Worm (Caenorhabditis elegans): Measurements from ENCODE around the gene ZK632.2.
A peak's percentile ranks its signal among the peaks of the same experiment; 100 is the strongest.

ZK632.2 gene

ce11 chrIII:9818763-9819162, 19.9 kb downstream of the ZK632.2 start, which contains the start of gene panl-3 (continued):
- TF ChIP-seq hlh-8 (tag; optimal IDR thresholded peaks at IDR 0.05) (no peak), gmeb-2 (tag; optimal IDR thresholded peaks at IDR 0.05) (no peak), hlh-6 (tag; optimal IDR thresholded peaks at IDR 0.05) (peak; percentile 42), F13H6.1 (tag; optimal IDR thresholded peaks at IDR 0.05) (no peak), ceh-2 (tag; optimal IDR thresholded peaks at IDR 0.05) (no peak), sox-2 (GFP tag; IDR thresholded peaks at IDR 0.05) (no peak), pat-9 (tag; optimal IDR thresholded peaks at IDR 0.05) (no peak), ttx-3 (tag; optimal IDR thresholded peaks at IDR 0.05) (no peak), hlh-30 (tag; optimal IDR thresholded peaks at IDR 0.05; ENCODE audit: insufficient read depth) (peak; percentile 94), ahr-1 (tag; optimal IDR thresholded peaks at IDR 0.05) (no peak), fkh-10 (GFP tag; optimal IDR thresholded peaks at IDR 0.05) (no peak), ceh-18 (tag; optimal IDR thresholded peaks at IDR 0.05) (no peak), C08G9.2 (tag; optimal IDR thresholded peaks at IDR 0.05) (peak; percentile 32), fax-1 (tag; optimal IDR thresholded peaks at IDR 0.05) (no peak), eyg-1 (tag; optimal IDR thresholded peaks at IDR 0.05) (no peak), ceh-24 (tag; optimal IDR thresholded peaks at IDR 0.05) (no peak), hlh-15 (tag; optimal IDR thresholded peaks at IDR 0.05) (no peak), T23F11.4 (GFP tag; optimal IDR thresholded peaks at IDR 0.05) (no peak), elt-4 (tag; optimal IDR thresholded peaks at IDR 0.05) (no peak), lim-6 (tag; optimal IDR thresholded peaks at IDR 0.05) (no peak), unc-3 (GFP tag; conservative IDR thresholded peaks at IDR 0.05) (no peak), unc-3 (tag; optimal IDR thresholded peaks at IDR 0.05) (no peak), pax-1 (tag; optimal IDR thresholded peaks at IDR 0.05) (no peak), dmd-4 (tag; optimal IDR thresholded peaks at IDR 0.05; ENCODE audit: borderline replicate concordance) (no peak), C38D4.7 (GFP tag; optimal IDR thresholded peaks at IDR 0.05) (no peak), ceh-6 (GFP tag; optimal IDR thresholded peaks at IDR 0.05) (no peak), ztf-16 (tag; optimal IDR thresholded peaks at IDR 0.05) (no peak), ets-4 (tag; optimal IDR thresholded peaks at IDR 0.05) (no peak), sdc-2 (tag; optimal IDR thresholded peaks at IDR 0.05) (no peak), elt-2 (tag; optimal IDR thresholded peaks at IDR 0.05) (no peak), pqm-1 (tag; optimal IDR thresholded peaks at IDR 0.05) (no peak)

DNA sequence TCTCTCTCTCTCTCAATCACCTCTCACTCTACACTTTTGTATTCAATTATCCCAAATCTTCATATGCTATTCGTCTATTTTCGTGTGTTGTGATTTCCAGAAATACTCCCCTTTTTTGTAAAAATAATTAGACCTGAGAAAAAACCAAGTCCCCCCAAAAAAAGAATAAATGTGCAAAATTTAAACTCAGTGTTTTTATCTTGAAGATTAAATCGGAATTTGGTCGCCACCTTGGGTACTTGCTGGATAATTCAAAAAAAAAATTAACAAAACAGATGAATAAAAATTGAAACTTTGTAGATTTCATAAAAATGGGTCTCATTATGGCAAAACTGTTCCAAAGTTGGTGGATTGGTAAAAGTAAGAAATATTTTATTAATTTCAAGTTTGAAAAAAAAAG, 24.0 kb downstream of the ZK632.2 start, which contains the start of gene arl-5:
arl-5 (plus strand) TSS at position 301 of the 400 bp plus-strand sequence.
- no peak for TF ChIP-seq fkh-6 (tag; optimal IDR thresholded peaks at IDR 0.05)
- no peak for TF ChIP-seq ceh-48 (tag; optimal IDR thresholded peaks at IDR 0.05)
- TF ChIP-seq unc-3 (GFP tag; conservative IDR thresholded peaks at IDR 0.05): no peak
- TF ChIP-seq unc-3 (tag; optimal IDR thresholded peaks at IDR 0.05): no peak
- no peak for TF ChIP-seq che-1 (tag; optimal IDR thresholded peaks at IDR 0.05)
- no peak for TF ChIP-seq ceh-24 (tag; optimal IDR thresholded peaks at IDR 0.05)
- no peak for TF ChIP-seq odd-2 (tag; optimal IDR thresholded peaks at IDR 0.05)
- no peak for TF ChIP-seq ceh-6 (GFP tag; optimal IDR thresholded peaks at IDR 0.05)
- TF ChIP-seq pha-2 (tag; optimal IDR thresholded peaks at IDR 0.05): no peak

- TF ChIP-seq unc-42 (tag; optimal IDR thresholded peaks at IDR 0.05) (no peak), pax-1 (tag; optimal IDR thresholded peaks at IDR 0.05) (no peak)
Observed at ce11 chrIII:9823748-9824147, 24.8 kb downstream of the ZK632.2 start.

DNA sequence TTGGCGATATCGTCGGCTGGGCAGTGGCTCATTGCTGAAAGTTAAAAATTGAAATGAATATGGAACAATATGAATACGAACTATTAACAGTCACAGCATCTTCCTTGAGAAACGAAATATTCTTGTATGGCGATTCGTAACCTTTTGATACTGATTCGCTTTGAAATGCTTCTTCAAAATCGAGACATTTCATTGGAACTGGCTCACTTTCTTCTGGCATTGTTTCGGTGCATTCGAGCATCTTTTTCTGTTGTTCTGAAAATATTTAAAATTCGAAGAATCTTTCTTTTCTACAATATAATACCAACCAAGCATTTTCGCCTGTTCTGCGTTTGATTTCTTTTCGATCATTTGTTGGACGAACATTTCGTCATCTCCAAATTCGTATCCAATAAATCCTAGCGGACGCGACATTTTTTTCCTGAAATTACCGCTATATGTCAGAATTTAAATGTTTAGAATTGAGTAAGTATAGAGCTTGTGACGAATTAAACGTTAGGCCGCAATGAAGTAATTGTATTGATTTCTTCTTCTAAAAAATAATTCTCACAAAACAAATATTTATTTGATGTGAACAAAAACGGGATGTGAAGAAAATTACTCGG, 25.5 kb downstream of the ZK632.2 start, which contains the start of gene lin-52:
lin-52 (minus strand) TSS at position 421 of the 605 bp plus-strand sequence.
- TF ChIP-seq ahr-1 (tag; optimal IDR thresholded peaks at IDR 0.05) (no peak), gmeb-2 (tag; optimal IDR thresholded peaks at IDR 0.05) (no peak), ceh-30 (tag; optimal IDR thresholded peaks at IDR 0.05) (no peak), C38D4.7 (GFP tag; optimal IDR thresholded peaks at IDR 0.05) (no peak), pha-4 (tag; optimal IDR thresholded peaks at IDR 0.05) (no peak), npax-4 (tag; optimal IDR thresholded peaks at IDR 0.05) (no peak), hlh-30 (tag; optimal IDR thresholded peaks at IDR 0.05; ENCODE audit: insufficient read depth) (no peak), pat-9 (tag; optimal IDR thresholded peaks at IDR 0.05) (no peak), elt-4 (tag; optimal IDR thresholded peaks at IDR 0.05) (no peak), tbx-2 (tag; optimal IDR thresholded peaks at IDR 0.05) (no peak), mec-3 (tag; optimal IDR thresholded peaks at IDR 0.05; ENCODE audit: borderline replicate concordance) (no peak)
